Fruit fly (Drosophila melanogaster): Measurements from ENCODE around the gene CG15771.

DNA sequence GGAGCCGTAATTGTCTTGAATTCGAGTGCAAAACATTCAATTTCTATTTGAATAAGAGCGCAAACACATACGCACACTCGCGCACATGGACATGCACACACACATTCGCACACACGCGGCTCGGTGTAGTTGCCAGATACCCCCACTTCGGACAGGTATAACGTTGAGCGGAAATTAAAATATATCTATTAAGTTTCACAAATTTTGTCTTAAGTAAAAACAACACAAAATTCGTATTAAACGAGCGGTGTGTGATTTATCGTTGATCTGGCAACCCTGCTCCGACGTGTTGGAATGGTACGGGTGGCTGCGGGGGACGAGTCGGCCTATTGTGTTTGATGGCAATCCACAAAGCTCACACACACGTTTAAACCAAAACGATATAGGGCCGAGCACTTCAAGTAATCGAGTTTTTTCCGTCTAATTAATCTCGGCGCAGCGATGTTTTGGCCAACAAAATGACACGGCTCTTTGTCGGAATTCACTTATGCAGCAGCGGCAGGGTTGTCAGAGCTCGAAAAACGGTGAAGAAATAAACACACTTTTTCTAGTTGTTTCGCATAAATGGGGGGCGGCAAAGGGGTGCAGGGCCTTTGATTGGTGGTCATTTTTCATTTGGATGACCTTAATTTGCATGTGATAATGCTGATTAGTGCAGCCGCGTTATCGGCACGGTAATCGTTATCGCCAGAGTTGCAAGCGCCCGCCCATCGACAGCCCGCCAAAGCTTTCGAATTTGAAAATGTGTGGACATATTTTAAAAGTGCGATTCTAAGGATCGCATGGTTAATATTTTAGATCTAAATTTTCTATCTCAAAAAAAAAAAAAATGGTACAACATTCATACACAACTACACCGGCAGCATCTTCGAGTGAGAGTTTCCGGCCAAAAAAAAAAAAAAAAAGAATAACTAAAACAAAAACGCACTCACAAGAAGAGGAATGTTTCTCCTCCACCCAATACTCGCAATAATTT, 9.2 kb upstream of the CG15771 start:
- no peak for TF ChIP-seq CG8478 (optimal IDR thresholded peaks at IDR 0.05)
- TF ChIP-seq CTCF (optimal IDR thresholded peaks at IDR 0.05): no peak

Data from S2 (cell line).